Worm (Caenorhabditis elegans) whole organism, L4 larva: ENCODE results near the gene sco-1.

ENCODE experiments used
- F44E2.7 ChIP-seq: fragments of 200-800 bp; sonication (Bioruptor generic); IDR thresholded peaks from 2 replicates; pipeline ENCODE4 v2.1.2; 2022; ENCODE audit warnings: missing genetic modification characterization, missing compliant biosample characterization
- F49E8.2 ChIP-seq: sonication (generic microtip); optimal IDR thresholded peaks from 2 replicates; lab custom pipeline; 2016; ENCODE audit warnings: missing compliant biosample characterization, mild to moderate bottlenecking, missing genetic modification characterization, borderline replicate concordance
- R02D3.7 ChIP-seq: fragments of 150-350 bp; sonication (generic microtip); optimal IDR thresholded peaks from 3 replicates; lab custom pipeline; 2014; ENCODE audit warnings: missing biosample characterization, missing genetic modification characterization
- Y105C5A.15 ChIP-seq: fragments of 200-800 bp; sonication (Bioruptor generic); IDR thresholded peaks from 2 replicates; pipeline ENCODE4 v1.3.6; 2022; ENCODE audit warnings: missing genetic modification characterization, missing compliant biosample characterization
- Y75B8A.6 ChIP-seq: fragments of 200-800 bp; sonication (Bioruptor generic); IDR thresholded peaks from 2 replicates; pipeline ENCODE4 v1.3.6; 2022; ENCODE audit warnings: missing genetic modification reagents, missing genetic modification characterization, missing compliant biosample characterization
- aha-1 ChIP-seq: fragments of 150-350 bp; peaks from one replicate; lab custom pipeline; 2014; ENCODE audit warnings: missing biosample characterization, missing genetic modification characterization
- attf-4 ChIP-seq: sonication (generic microtip); optimal IDR thresholded peaks from 3 replicates; lab custom pipeline; 2017; ENCODE audit warnings: missing biosample characterization, missing genetic modification characterization
- ceh-28 ChIP-seq: fragments of 150-350 bp; optimal IDR thresholded peaks from 2 replicates; lab custom pipeline; 2014; ENCODE audit warnings: missing biosample characterization, missing genetic modification reagents, missing genetic modification characterization
- cey-2 ChIP-seq: sonication (generic microtip); optimal IDR thresholded peaks from 3 replicates; lab custom pipeline; 2017; ENCODE audit warnings: missing genetic modification characterization, mild to moderate bottlenecking, missing compliant biosample characterization, antibody characterized with exemption, borderline replicate concordance; ENCODE audit not compliant: insufficient read depth
- ctbp-1 ChIP-seq: fragments of 200-800 bp; sonication (Bioruptor generic); IDR thresholded peaks from 2 replicates; pipeline ENCODE4 v1.3.6; 2022; ENCODE audit warnings: missing genetic modification reagents, missing genetic modification characterization, missing compliant biosample characterization
- daf-16 ChIP-seq, 3 experiments: sonication (generic microtip); optimal IDR thresholded peaks; 2 replicates each; lab custom pipeline; 2016 to 2017; ENCODE audit warnings: missing genetic modification characterization in 3 of 3, missing genetic modification reagents in 3 of 3, mild to moderate bottlenecking in 2 of 3, missing compliant biosample characterization in 2 of 3, missing biosample characterization in 1 of 3, moderate library complexity in 1 of 3
- dmd-6 ChIP-seq: fragments of 200-800 bp; sonication (Bioruptor generic); IDR thresholded peaks from 2 replicates; pipeline ENCODE4 v1.3.6; 2022; ENCODE audit warnings: missing genetic modification reagents, missing genetic modification characterization, missing compliant biosample characterization
- dmd-8 ChIP-seq: fragments of 200-800 bp; sonication (Bioruptor generic); IDR thresholded peaks from 2 replicates; pipeline ENCODE4 v1.3.6; 2022; ENCODE audit warnings: missing genetic modification characterization, missing compliant biosample characterization
- gei-8 ChIP-seq: fragments of 200-800 bp; sonication (Bioruptor generic); optimal IDR thresholded peaks from 2 replicates; lab custom pipeline; 2018; ENCODE audit warnings: mild to moderate bottlenecking, missing genetic modification characterization, missing compliant biosample characterization
- hif-1 ChIP-seq, 2 experiments: sonication (generic microtip); optimal IDR thresholded peaks; 2 replicates each; lab custom pipeline; 2016 to 2017; ENCODE audit warnings: missing compliant biosample characterization in 2 of 2, missing genetic modification characterization in 2 of 2, missing genetic modification reagents in 2 of 2, missing genotype in 2 of 2, mild to moderate bottlenecking in 1 of 2
- lim-7 ChIP-seq: fragments of 200-800 bp; sonication (Bioruptor generic); IDR thresholded peaks from 2 replicates; pipeline ENCODE4 v1.3.6; 2022; ENCODE audit warnings: missing genetic modification characterization, missing compliant biosample characterization
- lin-1 ChIP-seq: fragments of 200-800 bp; sonication (Bioruptor generic); IDR thresholded peaks from 2 replicates; pipeline ENCODE4 v1.3.6; 2022; ENCODE audit warnings: missing genetic modification reagents, missing genetic modification characterization, missing compliant biosample characterization
- lin-29 ChIP-seq: fragments of 200-800 bp; sonication (Bioruptor generic); IDR thresholded peaks from 2 replicates; pipeline ENCODE4 v1.3.6; 2022; ENCODE audit warnings: missing genetic modification reagents, missing genetic modification characterization, missing compliant biosample characterization
- lin-39 ChIP-seq: fragments of 150-350 bp; optimal IDR thresholded peaks from 2 replicates; lab custom pipeline; 2014; ENCODE audit warnings: missing biosample characterization, missing genetic modification reagents, missing genetic modification characterization
- madf-9 ChIP-seq: fragments of 200-800 bp; sonication (Bioruptor generic); conservative IDR thresholded peaks from 2 replicates; pipeline ENCODE4 v1.3.6; 2022; ENCODE audit warnings: missing genetic modification reagents, missing genetic modification characterization, missing compliant biosample characterization
- mdl-1 ChIP-seq, 2 experiments: fragments of 150-350 bp in 1 of 2; sonication (generic microtip) in 1 of 2; optimal IDR thresholded peaks; 2 replicates each; lab custom pipeline; 2014 to 2017; ENCODE audit warnings: missing biosample characterization in 2 of 2, missing genetic modification characterization in 2 of 2
- mep-1 ChIP-seq: fragments of 150-350 bp; sonication (generic microtip); optimal IDR thresholded peaks from 3 replicates; lab custom pipeline; 2014; ENCODE audit warnings: missing biosample characterization, missing genetic modification characterization
- mxl-3 ChIP-seq: fragments of 200-800 bp; sonication (Bioruptor generic); optimal IDR thresholded peaks from 2 replicates; lab custom pipeline; 2018; ENCODE audit warnings: mild to moderate bottlenecking, missing genetic modification characterization, missing compliant biosample characterization
- nhr-102 ChIP-seq: sonication (generic microtip); optimal IDR thresholded peaks from 2 replicates; lab custom pipeline; 2016; ENCODE audit warnings: mild to moderate bottlenecking, missing genetic modification characterization, moderate library complexity, missing compliant biosample characterization
- nhr-111 ChIP-seq: fragments of 200-800 bp; sonication (Bioruptor generic); optimal IDR thresholded peaks from 2 replicates; lab custom pipeline; 2018; ENCODE audit warnings: mild to moderate bottlenecking, missing genetic modification characterization, missing compliant biosample characterization
- nhr-237 ChIP-seq: sonication (generic microtip); optimal IDR thresholded peaks from 2 replicates; lab custom pipeline; 2017; ENCODE audit warnings: missing biosample characterization, missing genetic modification characterization
- nhr-25 ChIP-seq: sonication (generic microtip); optimal IDR thresholded peaks from 2 replicates; lab custom pipeline; 2017; ENCODE audit warnings: missing genetic modification characterization, mild to moderate bottlenecking, missing compliant biosample characterization, antibody characterized with exemption, moderate library complexity, borderline replicate concordance; ENCODE audit not compliant: insufficient read depth
- nhr-42 ChIP-seq: fragments of 200-800 bp; sonication (Bioruptor generic); IDR thresholded peaks from 2 replicates; pipeline ENCODE4 v1.3.6; 2022; ENCODE audit warnings: missing genetic modification characterization, missing compliant biosample characterization
- nhr-48 ChIP-seq: sonication (generic microtip); optimal IDR thresholded peaks from 2 replicates; lab custom pipeline; 2016; ENCODE audit warnings: mild to moderate bottlenecking, missing genetic modification characterization, missing compliant biosample characterization
- nhr-77 ChIP-seq: fragments of 150-350 bp; optimal IDR thresholded peaks from 2 replicates; lab custom pipeline; 2014; ENCODE audit warnings: missing biosample characterization, missing genetic modification characterization
- php-3 ChIP-seq: fragments of 200-800 bp; sonication (Bioruptor generic); IDR thresholded peaks from 2 replicates; pipeline ENCODE4 v1.3.6; 2022; ENCODE audit warnings: missing genetic modification reagents, missing genetic modification characterization, missing compliant biosample characterization
- saeg-2 ChIP-seq: fragments of 200-800 bp; sonication (Bioruptor generic); IDR thresholded peaks from 2 replicates; pipeline ENCODE4 v1.3.6; 2022; ENCODE audit warnings: missing genetic modification reagents, missing genetic modification characterization, missing compliant biosample characterization
- set-16 ChIP-seq: fragments of 200-800 bp; sonication (Bioruptor generic); IDR thresholded peaks from 2 replicates; pipeline ENCODE4 v1.3.6; 2022; ENCODE audit warnings: missing genetic modification reagents, missing genetic modification characterization, missing compliant biosample characterization
- skn-1 ChIP-seq: fragments of 150-350 bp; optimal IDR thresholded peaks from 2 replicates; lab custom pipeline; 2014; ENCODE audit warnings: missing biosample characterization, missing genetic modification characterization
- spr-3 ChIP-seq: fragments of 200-800 bp; sonication (Bioruptor generic); optimal IDR thresholded peaks from 2 replicates; lab custom pipeline; 2018; ENCODE audit warnings: mild to moderate bottlenecking, missing genetic modification characterization, missing compliant biosample characterization
- unc-62 ChIP-seq, 3 experiments: fragments of 150-350 bp in 1 of 3; sonication (generic microtip); optimal IDR thresholded peaks in 2 of 3; peaks in 1 of 3; 1 replicate in 1 of 3; 2 replicates in 2 of 3; lab custom pipeline; 2014 to 2017; ENCODE audit warnings: missing biosample characterization in 3 of 3, missing genetic modification characterization in 3 of 3, missing genetic modification reagents in 3 of 3, missing genotype in 1 of 3
- vab-7 ChIP-seq: fragments of 200-800 bp; sonication (Bioruptor generic); IDR thresholded peaks from 2 replicates; pipeline ENCODE4 v1.3.6; 2022; ENCODE audit warnings: missing genetic modification reagents, missing genetic modification characterization, missing compliant biosample characterization
- zfp-2 ChIP-seq: sonication (generic microtip); optimal IDR thresholded peaks from 2 replicates; lab custom pipeline; 2016; ENCODE audit warnings: mild to moderate bottlenecking, missing genetic modification characterization, missing compliant biosample characterization
- zip-11 ChIP-seq: fragments of 200-800 bp; sonication (Bioruptor generic); IDR thresholded peaks from 2 replicates; pipeline ENCODE4 v1.3.6; 2022; ENCODE audit warnings: missing genetic modification characterization, missing compliant biosample characterization
- ztf-11 ChIP-seq: fragments of 150-350 bp; optimal IDR thresholded peaks from 2 replicates; lab custom pipeline; 2014; ENCODE audit warnings: missing biosample characterization, missing genetic modification characterization
- ztf-7 ChIP-seq: fragments of 150-350 bp; optimal IDR thresholded peaks from 2 replicates; lab custom pipeline; 2014; ENCODE audit warnings: missing biosample characterization, missing genetic modification characterization

Gene sco-1

DNA sequence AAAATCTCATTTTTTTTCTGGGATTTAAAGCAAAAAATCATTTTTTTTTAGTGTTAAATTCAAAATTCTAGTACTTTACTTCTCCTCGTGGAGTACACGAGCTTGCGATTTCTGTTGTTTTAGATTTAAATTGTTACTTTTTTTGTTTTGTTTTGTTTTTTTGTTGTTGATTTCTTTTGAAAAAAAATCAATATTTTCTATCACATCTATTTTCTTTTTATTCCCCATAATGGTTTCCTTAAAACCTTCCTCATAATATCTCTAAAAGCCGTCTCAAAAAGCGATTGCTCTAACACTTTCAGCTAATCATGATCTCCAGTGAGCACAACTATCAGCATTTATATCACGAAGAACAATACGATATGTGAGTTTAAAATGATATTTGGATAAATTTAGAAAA, 35.0 kb downstream of the sco-1 start, which contains the start of gene madf-3:
madf-3 (plus strand) TSS at position 301 of the 400 bp plus-strand sequence.
- TF ChIP-seq mep-1 (tag; lab: Kevin White, UChicago): no peak
- 0 out of 2 replicates have a peak, but pooled peaks have one; percentile 2 for TF ChIP-seq dmd-6 (GFP tag; lab: Robert Waterston, UW)

- TF ChIP-seq F44E2.7 (GFP tag; lab: Robert Waterston, UW) (no peak), saeg-2 (no peak), vab-7 (no peak), ctbp-1 (GFP tag; lab: Robert Waterston, UW) (no peak), nhr-25 (tag; lab: Kevin White, UChicago) (no peak), mdl-1 (tag; optimal IDR thresholded peaks at IDR 0.05; lab: Kevin White, UChicago) (no peak), dmd-6 (GFP tag; lab: Robert Waterston, UW) (no peak), nhr-111 (GFP tag; lab: Kevin White, UChicago) (no peak), ztf-11 (no peak), lin-1 (no peak), R02D3.7 (tag; lab: Kevin White, UChicago) (no peak), Y75B8A.6 (GFP tag; lab: Robert Waterston, UW) (no peak), madf-9 (GFP tag; lab: Robert Waterston, UW) (no peak), gei-8 (GFP tag; lab: Kevin White, UChicago) (no peak), hif-1 (tag; optimal IDR thresholded peaks at IDR 0.05; lab: Kevin White, UChicago) (no peak), spr-3 (no peak)
Measured at ce11 chrII:4337731-4338130, 38.3 kb downstream of the sco-1 start.

DNA sequence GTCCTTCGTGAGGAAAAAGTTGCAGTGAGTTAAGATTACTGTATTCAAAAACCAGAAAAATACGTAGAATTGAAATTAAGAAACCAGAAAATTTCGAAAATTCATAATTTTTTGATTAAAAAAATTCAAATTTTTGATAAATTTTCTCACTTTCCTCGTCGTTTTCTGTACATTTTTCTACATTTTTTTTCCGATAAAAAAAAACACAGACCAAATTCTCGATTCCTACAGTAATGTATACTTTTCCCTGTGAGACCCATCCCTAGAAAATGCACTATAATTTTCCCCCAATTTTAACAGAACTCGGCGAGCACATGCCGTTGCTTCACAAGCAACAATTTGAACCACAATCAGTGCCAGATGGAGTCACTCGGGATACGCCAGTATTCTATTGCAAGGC, 40.4 kb downstream of the sco-1 start, which contains the start of gene athp-2:
athp-2 (plus strand) TSS at position 301 of the 400 bp plus-strand sequence.
- TF ChIP-seq ctbp-1 (GFP tag; lab: Robert Waterston, UW): no peak
- TF ChIP-seq ceh-28 (tag; lab: Kevin White, UChicago): no peak
- TF ChIP-seq nhr-48: no peak
- TF ChIP-seq nhr-102 (tag; lab: Kevin White, UChicago): no peak
- TF ChIP-seq php-3: no peak
- TF ChIP-seq lin-39 (tag; lab: Kevin White, UChicago): no peak
- no peak for TF ChIP-seq Y105C5A.15 (GFP tag; lab: Robert Waterston, UW)
- no peak for TF ChIP-seq nhr-42 (GFP tag; lab: Robert Waterston, UW)
- TF ChIP-seq lim-7 (GFP tag; lab: Robert Waterston, UW): no peak

DNA sequence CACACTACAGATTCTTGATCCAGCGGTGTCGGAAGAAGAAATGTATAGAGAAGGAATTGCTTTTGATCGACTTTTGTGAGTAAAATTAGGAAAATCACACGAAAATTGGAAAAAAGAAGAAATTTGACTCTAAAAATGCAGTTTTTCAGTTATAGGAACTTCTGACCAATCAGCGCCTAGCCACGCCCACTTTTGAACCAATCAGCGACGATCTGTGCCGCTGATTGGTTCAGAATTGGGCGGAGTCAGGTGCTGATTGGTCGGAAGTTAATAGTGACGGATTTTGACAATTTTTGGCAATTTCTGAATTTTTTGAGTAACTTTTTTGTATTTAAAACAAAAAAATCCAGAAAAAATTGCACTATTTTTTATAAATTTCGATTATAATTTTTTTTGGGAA, 42.0 kb downstream of the sco-1 start:
- TF ChIP-seq zip-11 (no peak), F49E8.2 (no peak), zfp-2 (tag; lab: Kevin White, UChicago) (no peak), nhr-102 (tag; lab: Kevin White, UChicago) (no peak), spr-3 (no peak), cey-2 (no peak), lin-29 (GFP tag; lab: Robert Waterston, UW) (no peak)

DNA sequence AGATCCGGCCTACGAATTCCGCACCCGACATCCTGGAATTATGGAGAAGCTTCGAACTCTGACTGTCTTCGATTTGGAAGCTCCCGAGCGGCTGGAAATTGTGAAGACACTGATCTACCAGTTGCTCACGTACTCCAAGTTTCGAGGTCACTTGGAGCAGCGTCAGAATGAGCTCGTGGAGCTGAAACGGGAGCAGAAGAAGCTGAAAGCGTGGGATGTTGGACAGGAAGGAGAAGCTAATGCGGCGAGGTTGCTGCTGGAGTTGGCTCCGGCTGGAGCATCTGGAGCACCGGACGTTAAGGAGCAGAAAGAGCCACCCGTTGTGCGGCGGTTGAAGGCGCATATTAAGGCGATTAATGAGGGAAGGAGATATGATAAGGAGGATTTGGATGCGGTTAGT, 44.9 kb downstream of the sco-1 start:
- TF ChIP-seq nhr-237 (tag; lab: Kevin White, UChicago) (no peak), aha-1 (tag; lab: Kevin White, UChicago) (no peak), unc-62 (GFP tag; optimal IDR thresholded peaks at IDR 0.05 in 1 of 2; lab: Kevin White, UChicago) (peak in 1 of 2 experiments; percentile 2), unc-62 (tag; optimal IDR thresholded peaks at IDR 0.05; lab: Kevin White, UChicago) (no peak), nhr-42 (GFP tag; lab: Robert Waterston, UW) (no peak), mxl-3 (GFP tag; lab: Kevin White, UChicago) (no peak), skn-1 (tag; lab: Kevin White, UChicago) (no peak), attf-4 (tag; lab: Kevin White, UChicago) (no peak), ztf-7 (no peak), daf-16 (GFP tag; optimal IDR thresholded peaks at IDR 0.05; lab: Kevin White, UChicago) (no peak), daf-16 (tag; optimal IDR thresholded peaks at IDR 0.05; lab: Kevin White, UChicago) (no peak), set-16 (GFP tag; lab: Robert Waterston, UW) (peak; percentile 81), nhr-77 (tag; lab: Kevin White, UChicago) (no peak), dmd-8 (GFP tag; lab: Robert Waterston, UW) (no peak)
